Fruit fly (Drosophila melanogaster): Measurements from ENCODE around the gene tHMG2.

Gene tHMG2

DNA sequence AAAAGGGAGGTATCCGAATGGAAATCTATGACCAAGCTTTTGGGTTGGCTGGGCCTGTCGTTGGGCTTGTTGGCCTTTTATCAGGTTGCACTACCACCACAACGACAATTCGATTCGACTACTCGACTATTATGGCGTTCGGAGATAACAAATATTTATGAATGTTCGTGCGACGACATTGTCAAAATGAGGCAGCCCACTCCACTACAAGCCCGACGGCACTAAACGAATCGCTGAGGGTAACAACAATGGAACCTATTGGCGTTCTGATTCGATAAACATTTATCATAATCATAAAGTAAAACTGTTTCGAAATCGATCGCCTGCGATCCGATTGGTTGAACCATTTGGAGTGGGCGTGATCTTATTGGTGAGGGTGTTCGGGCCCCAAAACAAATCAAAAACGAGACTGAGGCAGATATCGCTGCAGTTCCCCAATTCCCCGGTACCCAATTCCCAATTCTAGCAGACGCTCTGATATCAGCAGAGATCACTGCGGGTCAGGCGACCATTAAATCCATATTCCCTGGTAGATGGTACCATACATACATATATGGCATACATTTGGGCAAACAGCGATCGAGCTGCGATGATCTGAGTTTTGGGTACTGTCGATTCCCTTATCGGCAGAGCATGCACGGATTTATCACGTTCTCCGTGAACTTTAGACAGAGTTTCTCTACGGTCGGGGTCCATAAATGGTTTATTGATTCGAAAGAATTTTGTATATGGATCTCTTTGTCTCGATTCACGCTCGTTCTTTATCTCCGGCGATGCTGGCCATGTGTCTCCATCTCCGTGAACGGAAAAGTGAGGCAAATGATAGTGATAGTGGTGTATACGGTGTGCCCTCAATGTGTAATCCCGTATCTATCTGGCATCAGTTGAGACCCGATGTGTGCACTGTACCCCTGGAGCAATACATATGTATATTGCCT lies 38.1 kb upstream of the tHMG2 start:
- TF ChIP-seq Blimp-1 (GFP tag; optimal IDR thresholded peaks at IDR 0.05) (no peak), svp (GFP tag) (peak; percentile 98)

DNA sequence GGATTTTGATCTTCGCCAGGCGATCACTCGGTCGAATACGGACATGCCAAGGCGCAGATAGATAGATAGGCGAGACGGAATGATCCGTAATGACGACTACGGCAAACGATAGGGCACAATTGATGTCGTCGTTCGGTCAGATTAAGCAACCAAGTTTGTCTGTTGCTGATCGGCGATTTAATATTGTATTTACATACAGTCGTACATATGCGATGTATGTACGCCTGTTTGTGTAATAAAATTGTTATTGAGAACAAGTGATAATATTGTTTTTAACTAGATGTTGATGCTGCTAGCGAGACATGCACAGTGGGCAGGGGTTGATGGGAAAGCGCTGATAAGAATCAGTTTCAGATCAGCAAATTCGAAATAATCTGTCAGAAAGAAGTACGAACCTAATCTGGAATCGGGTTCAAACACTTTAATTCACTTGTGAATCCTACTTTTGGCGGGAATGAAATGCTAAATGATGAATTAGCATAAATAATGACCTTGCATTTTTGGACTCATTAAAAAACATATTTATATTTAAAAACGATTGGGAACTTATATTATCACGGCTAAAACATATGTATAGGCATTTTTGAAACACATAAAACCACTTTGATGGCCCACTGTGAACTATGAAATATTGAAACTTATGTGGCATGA lies 37.3 kb upstream of the tHMG2 start:
- TF ChIP-seq CG11294 (GFP tag; IDR thresholded peaks at IDR 0.05) = no peak; the same call in 1 of the 2 replicates
- TF ChIP-seq fd59A (GFP tag; optimal IDR thresholded peaks at IDR 0.05) = peak; percentile 16
- no peak for TF ChIP-seq CG7368 (GFP tag; optimal IDR thresholded peaks at IDR 0.05)
- TF ChIP-seq CG11762 (GFP tag; optimal IDR thresholded peaks at IDR 0.05; ENCODE audit: insufficient read depth) = peak; percentile 37
- no peak for TF ChIP-seq CG8319 (GFP tag; optimal IDR thresholded peaks at IDR 0.05)
- TF ChIP-seq CG6163 (GFP tag; IDR thresholded peaks at IDR 0.05) = no peak
- no peak for TF ChIP-seq CG9139 (GFP tag; optimal IDR thresholded peaks at IDR 0.05)
- no peak for TF ChIP-seq vri (GFP tag; optimal IDR thresholded peaks at IDR 0.05)
- peak; percentile 20 for TF ChIP-seq CG10631 (GFP tag; optimal IDR thresholded peaks at IDR 0.05)
- TF ChIP-seq Sox102F (GFP tag; optimal IDR thresholded peaks at IDR 0.05) = no peak
- TF ChIP-seq Lpt (GFP tag; optimal IDR thresholded peaks at IDR 0.05) = no peak
- no peak for TF ChIP-seq Eip93F (GFP tag; optimal IDR thresholded peaks at IDR 0.05)
- no peak for TF ChIP-seq cyc (GFP tag; optimal IDR thresholded peaks at IDR 0.05)
- TF ChIP-seq Hr4 (GFP tag; optimal IDR thresholded peaks at IDR 0.05) = no peak
- TF ChIP-seq CG6808 (GFP tag; optimal IDR thresholded peaks at IDR 0.05) = peak; percentile 53
- TF ChIP-seq CG15336 (GFP tag; IDR thresholded peaks at IDR 0.05) = no peak
- TF ChIP-seq acj6 (GFP tag; optimal IDR thresholded peaks at IDR 0.05) = no peak
- TF ChIP-seq CG10669 (GFP tag; optimal IDR thresholded peaks at IDR 0.05) = peak; percentile 53
- TF ChIP-seq Gug (GFP tag; IDR thresholded peaks at IDR 0.05) = no peak
- peak; percentile 54 for TF ChIP-seq spab (GFP tag; optimal IDR thresholded peaks at IDR 0.05)
- TF ChIP-seq Ets21C (GFP tag; optimal IDR thresholded peaks at IDR 0.05) = no peak
- TF ChIP-seq CG1621 (tag; optimal IDR thresholded peaks at IDR 0.05) = peak; percentile 18
- no peak for TF ChIP-seq salr (GFP tag; optimal IDR thresholded peaks at IDR 0.05)
- peak; percentile 13 for TF ChIP-seq CG11902 (GFP tag; optimal IDR thresholded peaks at IDR 0.05)
- peak; percentile 38 for TF ChIP-seq CG3032 (tag; optimal IDR thresholded peaks at IDR 0.05)
- peak; percentile 32 for TF ChIP-seq CG34406 (GFP tag; optimal IDR thresholded peaks at IDR 0.05)
- no peak for TF ChIP-seq dac (GFP tag; optimal IDR thresholded peaks at IDR 0.05)
- peak; percentile 20 for TF ChIP-seq esn (GFP tag; optimal IDR thresholded peaks at IDR 0.05)
- peak; percentile 9 for TF ChIP-seq lz (GFP tag; optimal IDR thresholded peaks at IDR 0.05)
- no peak for TF ChIP-seq fd85E (GFP tag; optimal IDR thresholded peaks at IDR 0.05)
- TF ChIP-seq eg (GFP tag; IDR thresholded peaks at IDR 0.05) = 0 out of 3 replicates have a peak, but pooled peaks have one; percentile 13
- no peak for TF ChIP-seq Met (GFP tag; optimal IDR thresholded peaks at IDR 0.05)
- TF ChIP-seq CG6276 (GFP tag; optimal IDR thresholded peaks at IDR 0.05) = peak; percentile 27
- TF ChIP-seq Sox14 (GFP tag; optimal IDR thresholded peaks at IDR 0.05) = peak; percentile 32
- TF ChIP-seq CG4318 (GFP tag; optimal IDR thresholded peaks at IDR 0.05) = no peak
- peak in 1 of 2 experiments; percentile 48 for TF ChIP-seq ss (GFP tag; optimal IDR thresholded peaks at IDR 0.05)
- TF ChIP-seq OdsH (GFP tag; optimal IDR thresholded peaks at IDR 0.05) = no peak
- peak; percentile 26 for TF ChIP-seq net (GFP tag; optimal IDR thresholded peaks at IDR 0.05)
- no peak for TF ChIP-seq Hr38 (GFP tag; optimal IDR thresholded peaks at IDR 0.05)
- peak; percentile 88 for TF ChIP-seq Eip78C (GFP tag)
- peak; percentile 52 for TF ChIP-seq Eip75B (GFP tag; optimal IDR thresholded peaks at IDR 0.05)
- TF ChIP-seq Ets96B (tag; optimal IDR thresholded peaks at IDR 0.05) = peak; percentile 45
- TF ChIP-seq fkh (GFP tag; optimal IDR thresholded peaks at IDR 0.05) = no peak
- no peak for TF ChIP-seq CG6854 (GFP tag; optimal IDR thresholded peaks at IDR 0.05)
- TF ChIP-seq CG16779 (tag; optimal IDR thresholded peaks at IDR 0.05) = peak; percentile 35

Measured in whole organism, prepupa.